Fruit fly (Drosophila melanogaster): ENCODE results near the gene GluRIB.

Gene GluRIB

DNA sequence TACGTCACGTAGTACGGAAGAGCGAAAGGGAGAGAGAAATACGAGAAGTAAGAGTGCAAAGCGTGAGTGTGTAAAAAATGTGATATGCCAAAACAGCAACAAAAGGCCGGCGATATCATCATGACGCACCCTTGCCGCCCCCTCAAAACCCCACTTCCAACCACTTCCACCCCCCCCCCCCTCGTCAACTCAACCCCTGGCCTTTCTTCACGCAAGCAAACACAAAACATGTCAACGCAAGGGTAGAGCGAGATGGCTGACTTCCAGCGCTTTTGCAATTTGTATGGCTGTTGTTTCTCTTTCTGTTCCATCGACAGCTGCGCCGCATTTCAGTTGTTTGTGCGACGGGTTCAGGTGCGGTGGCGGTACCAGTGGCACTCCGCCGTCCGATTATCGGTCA, 83.9 kb downstream of the GluRIB start (continued):
- no peak for TF ChIP-seq so (GFP tag; IDR thresholded peaks at IDR 0.05)
- peak; percentile 12; the same call in 1 of the 3 replicates for TF ChIP-seq CG34224 (GFP tag; IDR thresholded peaks at IDR 0.05; ENCODE audit: partially characterized antibody)
- TF ChIP-seq CG15269 (tag; optimal IDR thresholded peaks at IDR 0.05): no peak
- peak; percentile 63 for TF ChIP-seq nom (GFP tag; optimal IDR thresholded peaks at IDR 0.05)
- no peak for TF ChIP-seq CG17328 (GFP tag; IDR thresholded peaks at IDR 0.05)
- TF ChIP-seq exex (tag; optimal IDR thresholded peaks at IDR 0.05): peak; percentile 17
- peak; percentile 50 for TF ChIP-seq slbo (GFP tag; IDR thresholded peaks at IDR 0.05)
- peak; percentile 24 for TF ChIP-seq CG10543 (GFP tag; optimal IDR thresholded peaks at IDR 0.05)
- no peak for TF ChIP-seq jumu (GFP tag; optimal IDR thresholded peaks at IDR 0.05)
- peak; percentile 65 for TF ChIP-seq sug (tag; optimal IDR thresholded peaks at IDR 0.05)
- no peak for TF ChIP-seq CG7745 (tag; optimal IDR thresholded peaks at IDR 0.05)
- TF ChIP-seq CG6175 (GFP tag; IDR thresholded peaks at IDR 0.05): peak; percentile 64; the same call in 1 of the 3 replicates
- TF ChIP-seq CG18764 (GFP tag; optimal IDR thresholded peaks at IDR 0.05): no peak
- peak; percentile 60; the same call in 1 of the 2 replicates for TF ChIP-seq Drgx (GFP tag; IDR thresholded peaks at IDR 0.05)
- peak; percentile 10 for TF ChIP-seq caup (GFP tag; optimal IDR thresholded peaks at IDR 0.05; ENCODE audit: severe bottlenecking)
- no peak for TF ChIP-seq chif (GFP tag; optimal IDR thresholded peaks at IDR 0.05)
- TF ChIP-seq Blimp-1 (GFP tag; optimal IDR thresholded peaks at IDR 0.05): peak; percentile 1
- TF ChIP-seq Taf1 (GFP tag; IDR thresholded peaks at IDR 0.05): no peak
- TF ChIP-seq trem (tag; optimal IDR thresholded peaks at IDR 0.05): no peak
- TF ChIP-seq Poxn (GFP tag; IDR thresholded peaks at IDR 0.05): no peak
- peak; percentile 40 for TF ChIP-seq CG1832 (GFP tag; optimal IDR thresholded peaks at IDR 0.05)
- TF ChIP-seq gsb-n (tag; optimal IDR thresholded peaks at IDR 0.05): no peak
- TF ChIP-seq fd64A (GFP tag; optimal IDR thresholded peaks at IDR 0.05): no peak
- TF ChIP-seq CG7372 (GFP tag; IDR thresholded peaks at IDR 0.05): peak; percentile 52; the same call in 1 of the 2 replicates
- TF ChIP-seq fd102C (GFP tag; optimal IDR thresholded peaks at IDR 0.05): no peak
- TF ChIP-seq stc (GFP tag; IDR thresholded peaks at IDR 0.05): 0 out of 2 replicates have a peak, but pooled peaks have one; percentile 21
- TF ChIP-seq Antp (GFP tag; optimal IDR thresholded peaks at IDR 0.05): no peak
- no peak for TF ChIP-seq Camta (GFP tag; optimal IDR thresholded peaks at IDR 0.05)
- no peak for TF ChIP-seq btn (GFP tag; optimal IDR thresholded peaks at IDR 0.05)
- no peak for TF ChIP-seq Atf3 (GFP tag; optimal IDR thresholded peaks at IDR 0.05)
- TF ChIP-seq nmo (GFP tag; optimal IDR thresholded peaks at IDR 0.05): no peak
- no peak for TF ChIP-seq sens (GFP tag)
- no peak for TF ChIP-seq ase (GFP tag; IDR thresholded peaks at IDR 0.05)
- TF ChIP-seq stwl (tag; optimal IDR thresholded peaks at IDR 0.05): no peak
- TF ChIP-seq ci (GFP tag; IDR thresholded peaks at IDR 0.05): 0 out of 3 replicates have a peak, but pooled peaks have one; percentile 32
- TF ChIP-seq Atf6 (GFP tag; IDR thresholded peaks at IDR 0.05): peak; percentile 34; the same call in 1 of the 2 replicates
- TF ChIP-seq CG8359 (GFP tag; optimal IDR thresholded peaks at IDR 0.05; ENCODE audit: borderline replicate concordance): no peak
- TF ChIP-seq HLH4C (GFP tag; IDR thresholded peaks at IDR 0.05; ENCODE audit: partially characterized antibody): peak; percentile 33; the same call in 2 of the 3 replicates
- TF ChIP-seq CG4617 (GFP tag; optimal IDR thresholded peaks at IDR 0.05; ENCODE audit: borderline replicate concordance): no peak
- TF ChIP-seq Med (GFP tag): no peak
- no peak for TF ChIP-seq dm (GFP tag; optimal IDR thresholded peaks at IDR 0.05)
- no peak for TF ChIP-seq bcd (GFP tag; optimal IDR thresholded peaks at IDR 0.05)
- peak; percentile 6; the same call in 1 of the 2 replicates for TF ChIP-seq Bgb (GFP tag; IDR thresholded peaks at IDR 0.05; ENCODE audit: partially characterized antibody)
- TF ChIP-seq pita (GFP tag; optimal IDR thresholded peaks at IDR 0.05): no peak
- no peak for TF ChIP-seq CG15011 (GFP tag; optimal IDR thresholded peaks at IDR 0.05)
- TF ChIP-seq kah (GFP tag; optimal IDR thresholded peaks at IDR 0.05): no peak
- no peak; the same call in 1 of the 2 replicates for TF ChIP-seq CG14441 (GFP tag; IDR thresholded peaks at IDR 0.05)
- no peak for TF ChIP-seq CG4707 (GFP tag; optimal IDR thresholded peaks at IDR 0.05)
- TF ChIP-seq CG7786 (GFP tag; optimal IDR thresholded peaks at IDR 0.05): no peak
- no peak for TF ChIP-seq lbe (GFP tag; optimal IDR thresholded peaks at IDR 0.05)

Measured in whole organism, embryonic.